Fruit fly (Drosophila melanogaster): ENCODE results near the gene CG11417.

Gene CG11417

dm6 chrX:1388148-1388703 is 34.4 kb downstream of the CG11417 start (continued):
- TF ChIP-seq B-H2 (GFP tag; optimal IDR thresholded peaks at IDR 0.05) (no peak), CG4360 (GFP tag; IDR thresholded peaks at IDR 0.05) (peak; percentile 78), PHDP (tag; optimal IDR thresholded peaks at IDR 0.05) (peak; percentile 8), CG1832 (GFP tag; optimal IDR thresholded peaks at IDR 0.05) (peak; percentile 43), crol (GFP tag; IDR thresholded peaks at IDR 0.05) (peak; percentile 95), cad (GFP tag; optimal IDR thresholded peaks at IDR 0.05) (no peak), z (GFP tag; IDR thresholded peaks at IDR 0.05) (peak; percentile 67), ATbp (GFP tag; optimal IDR thresholded peaks at IDR 0.05) (peak; percentile 11), Blimp-1 (GFP tag; optimal IDR thresholded peaks at IDR 0.05) (no peak), nerfin-1 (tag; optimal IDR thresholded peaks at IDR 0.05) (peak; percentile 5), CG6254 (GFP tag; optimal IDR thresholded peaks at IDR 0.05) (peak; percentile 3), CG17385 (GFP tag; optimal IDR thresholded peaks at IDR 0.05) (peak; percentile 73), scrt (GFP tag; optimal IDR thresholded peaks at IDR 0.05) (peak; percentile 73), tio (GFP tag; optimal IDR thresholded peaks at IDR 0.05) (no peak), Deaf1 (tag; optimal IDR thresholded peaks at IDR 0.05) (peak; percentile 79), cg (GFP tag; optimal IDR thresholded peaks at IDR 0.05) (peak; percentile 78), Ets65A (GFP tag) (peak; percentile 8), E2f1 (GFP tag; IDR thresholded peaks at IDR 0.05) (no peak), kni (GFP tag; optimal IDR thresholded peaks at IDR 0.05) (peak; percentile 52), CG10543 (GFP tag; optimal IDR thresholded peaks at IDR 0.05) (peak; percentile 65), CG12219 (GFP tag; optimal IDR thresholded peaks at IDR 0.05) (no peak)

dm6 chrX:1392875-1393274 is 39.1 kb downstream of the CG11417 start, which contains the start of gene Rilpl:
Rilpl (plus strand) TSS chrX:1393054.
- peak; percentile 60 for TF ChIP-seq HmgZ (tag; optimal IDR thresholded peaks at IDR 0.05)
- peak; percentile 57 for TF ChIP-seq stwl (tag; optimal IDR thresholded peaks at IDR 0.05)
- peak in 1 of 2 experiments; percentile 7 for TF ChIP-seq bsh (GFP tag; optimal IDR thresholded peaks at IDR 0.05)
- no peak for TF ChIP-seq abd-A (tag; optimal IDR thresholded peaks at IDR 0.05)
- peak; percentile 46; the same call in 1 of the 3 replicates for TF ChIP-seq CG16813 (GFP tag; IDR thresholded peaks at IDR 0.05; ENCODE audit: partially characterized antibody)
- peak; percentile 25 for TF ChIP-seq Bteb2 (GFP tag; optimal IDR thresholded peaks at IDR 0.05)
- TF ChIP-seq wor (GFP tag; IDR thresholded peaks at IDR 0.05), result no peak
- TF ChIP-seq crp (GFP tag; optimal IDR thresholded peaks at IDR 0.05), result peak in 1 of 2 experiments; percentile 81
- TF ChIP-seq CoRest (tag; optimal IDR thresholded peaks at IDR 0.05), result peak; percentile 37
- TF ChIP-seq NfI (GFP tag; optimal IDR thresholded peaks at IDR 0.05), result peak; percentile 27
- no peak for TF ChIP-seq run (tag; optimal IDR thresholded peaks at IDR 0.05)
- no peak for TF ChIP-seq CG9437 (GFP tag; optimal IDR thresholded peaks at IDR 0.05)
- peak; percentile 68; the same call in 1 of the 2 replicates for TF ChIP-seq amos (GFP tag; IDR thresholded peaks at IDR 0.05; ENCODE audit: partially characterized antibody)
- TF ChIP-seq pb (GFP tag; optimal IDR thresholded peaks at IDR 0.05), result no peak
- TF ChIP-seq jumu (GFP tag; optimal IDR thresholded peaks at IDR 0.05), result peak; percentile 33
- no peak for TF ChIP-seq CG12219 (GFP tag; optimal IDR thresholded peaks at IDR 0.05)
- TF ChIP-seq ewg (GFP tag; optimal IDR thresholded peaks at IDR 0.05), result peak; percentile 1
- peak; percentile 66 for TF ChIP-seq CG1603 (tag; optimal IDR thresholded peaks at IDR 0.05)
- peak; percentile 95 for TF ChIP-seq E2f2 (GFP tag; IDR thresholded peaks at IDR 0.05)
- TF ChIP-seq CG34376 (GFP tag; optimal IDR thresholded peaks at IDR 0.05), result peak; percentile 34
- 0 out of 2 replicates have a peak, but pooled peaks have one; percentile 23 for TF ChIP-seq CG42726 (GFP tag; IDR thresholded peaks at IDR 0.05; ENCODE audit: partially characterized antibody)
- TF ChIP-seq CG14710 (tag; optimal IDR thresholded peaks at IDR 0.05), result peak; percentile 30
- TF ChIP-seq lilli (GFP tag; optimal IDR thresholded peaks at IDR 0.05), result peak; percentile 35
- no peak for TF ChIP-seq CG13775 (GFP tag; optimal IDR thresholded peaks at IDR 0.05)
- no peak for TF ChIP-seq H15 (GFP tag; IDR thresholded peaks at IDR 0.05)
- no peak for TF ChIP-seq CG10147 (GFP tag; optimal IDR thresholded peaks at IDR 0.05)
- TF ChIP-seq Dref (GFP tag; IDR thresholded peaks at IDR 0.05), result peak; percentile 42; the same call in 1 of the 2 replicates
- peak; percentile 2 for TF ChIP-seq HHEX (GFP tag; optimal IDR thresholded peaks at IDR 0.05)
